Fruit fly (Drosophila melanogaster) whole organism, adult: Measurements from ENCODE around the gene Dph3.
A peak's percentile ranks its signal among the peaks of the same experiment; 100 is the strongest.

Experiments
- CG11617 ChIP-seq: fragments of 200-800 bp; sonication (Bioruptor generic); optimal IDR thresholded peaks from 2 replicates; lab custom pipeline; 2017; ENCODE audit warnings: mild to moderate bottlenecking, missing biosample characterization, missing genetic modification reagents, missing genetic modification characterization
- CG12768 ChIP-seq: fragments of 200-800 bp; sonication (Bioruptor generic); optimal IDR thresholded peaks from 2 replicates; lab custom pipeline; 2017; ENCODE audit warnings: missing biosample characterization, missing genetic modification characterization, mild to moderate bottlenecking, moderate library complexity, missing genetic modification reagents
- CG14711 ChIP-seq: fragments of 200-800 bp; sonication (Bioruptor generic); optimal IDR thresholded peaks from 2 replicates; lab custom pipeline; 2018; ENCODE audit warnings: missing biosample characterization, mild to moderate bottlenecking, missing genetic modification characterization, moderate library complexity
- CG1620 ChIP-seq: fragments of 200-800 bp; sonication (Bioruptor generic); optimal IDR thresholded peaks from 2 replicates; lab custom pipeline; 2016; ENCODE audit warnings: missing biosample characterization, missing genetic modification characterization
- CG33017 ChIP-seq: fragments of 200-800 bp; sonication (Bioruptor generic); optimal IDR thresholded peaks from 2 replicates; lab custom pipeline; 2018; ENCODE audit warnings: missing biosample characterization, mild to moderate bottlenecking, missing genetic modification characterization, moderate library complexity
- CG5204 ChIP-seq: fragments of 200-800 bp; sonication (Bioruptor generic); optimal IDR thresholded peaks from 2 replicates; lab custom pipeline; 2016; ENCODE audit warnings: missing biosample characterization, missing genetic modification characterization
- CG7045 ChIP-seq: fragments of 200-800 bp; sonication (Bioruptor generic); optimal IDR thresholded peaks from 2 replicates; lab custom pipeline; 2017; ENCODE audit warnings: missing biosample characterization, mild to moderate bottlenecking, missing genetic modification characterization
- CG7101 ChIP-seq: fragments of 200-800 bp; sonication (Bioruptor generic); optimal IDR thresholded peaks from 2 replicates; lab custom pipeline; 2018; ENCODE audit warnings: missing biosample characterization, mild to moderate bottlenecking, missing genetic modification characterization, moderate library complexity
- Clk ChIP-seq: fragments of 200-800 bp; sonication (Bioruptor generic); optimal IDR thresholded peaks from 2 replicates; lab custom pipeline; 2017; ENCODE audit warnings: missing biosample characterization, missing genetic modification characterization
- Crg-1 ChIP-seq: fragments of 200-800 bp; sonication (Bioruptor generic); optimal IDR thresholded peaks from 2 replicates; lab custom pipeline; 2016; ENCODE audit warnings: missing biosample characterization, missing genetic modification characterization
- Hr96 ChIP-seq: fragments of 200-800 bp; sonication (Bioruptor generic); optimal IDR thresholded peaks from 2 replicates; lab custom pipeline; 2016; ENCODE audit warnings: missing biosample characterization, missing genetic modification characterization
- Mnt ChIP-seq: fragments of 200-800 bp; sonication (Bioruptor generic); optimal IDR thresholded peaks from 2 replicates; lab custom pipeline; 2016; ENCODE audit warnings: missing biosample characterization, mild to moderate bottlenecking, missing genetic modification characterization
- bab1 ChIP-seq: fragments of 200-800 bp; sonication (Bioruptor generic); optimal IDR thresholded peaks from 3 replicates; lab custom pipeline; 2019; ENCODE audit warnings: missing biosample characterization, mild to moderate bottlenecking, missing genetic modification characterization, moderate library complexity
- cic ChIP-seq: fragments of 200-800 bp; sonication (Bioruptor generic); optimal IDR thresholded peaks from 2 replicates; lab custom pipeline; 2017; ENCODE audit warnings: missing biosample characterization, mild to moderate bottlenecking, missing genetic modification characterization, moderate library complexity
- cnc ChIP-seq, 2 experiments: fragments of >200 bp; optimal IDR thresholded peaks; 2 replicates each; lab custom pipeline; 2017
- kay ChIP-seq: fragments of 200-800 bp; sonication (Bioruptor generic); peaks from one replicate; lab custom pipeline; 2016; ENCODE audit warnings: missing biosample characterization, missing genetic modification characterization, borderline replicate concordance
- ovo ChIP-seq: fragments of 200-800 bp; sonication (Bioruptor generic); optimal IDR thresholded peaks from 2 replicates; lab custom pipeline; 2016; ENCODE audit warnings: missing biosample characterization, missing genetic modification characterization
- pad ChIP-seq: fragments of 200-800 bp; sonication (Bioruptor generic); optimal IDR thresholded peaks from 3 replicates; lab custom pipeline; 2017; ENCODE audit warnings: missing biosample characterization, missing genetic modification characterization, mild to moderate bottlenecking, moderate library complexity, missing genetic modification reagents
- tj ChIP-seq: fragments of 200-800 bp; sonication (Bioruptor generic); optimal IDR thresholded peaks from 3 replicates; lab custom pipeline; 2017; ENCODE audit warnings: missing biosample characterization, mild to moderate bottlenecking, missing genetic modification characterization, moderate library complexity
- toe ChIP-seq: fragments of 200-800 bp; sonication (Bioruptor generic); optimal IDR thresholded peaks from 2 replicates; lab custom pipeline; 2016; ENCODE audit warnings: missing biosample characterization, missing genetic modification characterization

The Dph3 gene

DNA sequence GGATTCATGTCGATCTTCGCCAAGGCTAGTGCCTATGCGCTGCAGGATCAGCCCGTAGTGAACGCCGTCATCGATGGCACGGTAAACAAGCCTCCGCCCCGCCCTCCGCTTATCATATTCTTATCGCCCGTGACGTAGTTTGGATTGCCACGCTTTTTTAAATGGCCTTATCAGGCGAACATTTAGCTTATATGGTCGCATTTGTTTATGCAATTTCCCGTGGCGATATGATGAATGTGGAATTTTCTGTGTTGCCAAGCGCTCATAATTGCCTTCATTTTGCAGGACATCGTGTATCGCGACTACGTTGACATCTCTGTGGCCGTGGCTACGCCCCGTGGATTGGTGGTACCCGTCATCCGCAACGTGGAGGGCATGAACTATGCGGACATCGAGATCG is 14.1 kb downstream of the Dph3 start:
- TF ChIP-seq CG14711 (tag; lab: Kevin White, UChicago) (no peak), ovo (GFP tag; lab: Kevin White, UChicago) (no peak), Mnt (GFP tag; lab: Kevin White, UChicago) (no peak), CG33017 (tag; lab: Kevin White, UChicago) (no peak), cic (GFP tag; lab: Kevin White, UChicago) (no peak), Crg-1 (GFP tag; lab: Kevin White, UChicago) (no peak), kay (GFP tag; lab: Kevin White, UChicago) (no peak), Clk (no peak), CG11617 (GFP tag; lab: Kevin White, UChicago) (no peak), CG12768 (GFP tag; lab: Kevin White, UChicago) (no peak), toe (GFP tag; lab: Kevin White, UChicago) (no peak), tj (GFP tag; lab: Kevin White, UChicago) (no peak), pad (GFP tag; lab: Kevin White, UChicago) (no peak), cnc (optimal IDR thresholded peaks at IDR 0.05; lab: Kevin White, UChicago) (no peak)

DNA sequence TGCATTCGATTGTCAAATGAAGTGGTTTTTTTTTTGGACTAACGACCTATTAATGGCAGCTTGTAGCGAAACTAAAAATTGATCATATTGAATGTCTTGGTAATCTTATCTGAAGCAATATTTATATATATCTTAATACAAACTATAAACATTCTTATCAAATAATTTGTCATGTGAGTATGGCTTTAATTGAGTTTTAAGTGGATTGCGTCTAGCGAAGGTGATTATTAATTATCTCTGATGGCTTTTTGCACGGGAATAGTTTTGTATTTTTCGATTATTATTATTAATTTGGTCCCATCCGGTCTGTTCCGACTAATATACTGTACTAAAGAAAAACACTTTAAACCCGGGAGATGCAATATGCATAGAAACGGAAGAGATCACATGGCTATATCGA is 15.2 kb downstream of the Dph3 start:
- TF ChIP-seq Crg-1 (GFP tag; lab: Kevin White, UChicago) (no peak), CG12768 (GFP tag; lab: Kevin White, UChicago) (no peak), tj (GFP tag; lab: Kevin White, UChicago) (no peak), cic (GFP tag; lab: Kevin White, UChicago) (no peak), Clk (no peak), CG7045 (GFP tag; lab: Kevin White, UChicago) (no peak), CG7101 (tag; lab: Kevin White, UChicago) (no peak), CG14711 (tag; lab: Kevin White, UChicago) (no peak), kay (GFP tag; lab: Kevin White, UChicago) (no peak)

DNA sequence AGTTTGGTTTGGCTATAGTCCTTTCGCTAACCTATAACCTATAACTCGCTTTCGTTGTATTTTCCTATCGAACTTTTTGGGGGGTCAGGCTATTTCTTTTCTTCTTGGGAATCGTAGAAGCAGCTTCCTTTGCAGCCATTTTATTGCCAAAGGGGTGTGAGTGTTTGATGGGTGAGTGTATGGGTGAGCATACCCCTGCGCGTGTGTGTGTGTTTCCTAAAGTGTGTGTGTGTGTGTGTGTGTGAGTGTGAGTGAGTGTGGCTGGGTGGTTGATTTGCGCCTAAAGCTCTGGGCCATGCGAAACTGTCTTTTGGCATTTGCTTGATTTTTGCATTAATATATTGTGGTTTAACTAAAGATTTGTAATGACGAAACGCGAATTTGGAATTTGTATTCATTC is 22.1 kb downstream of the Dph3 start:
- TF ChIP-seq CG1620 (GFP tag; lab: Kevin White, UChicago), result no peak
- no peak for TF ChIP-seq toe (GFP tag; lab: Kevin White, UChicago)
- no peak for TF ChIP-seq ovo (GFP tag; lab: Kevin White, UChicago)
- no peak for TF ChIP-seq CG12768 (GFP tag; lab: Kevin White, UChicago)
- no peak for TF ChIP-seq CG5204 (GFP tag; lab: Kevin White, UChicago)
- TF ChIP-seq cic (GFP tag; lab: Kevin White, UChicago), result no peak
- no peak for TF ChIP-seq Clk
- TF ChIP-seq CG11617 (GFP tag; lab: Kevin White, UChicago), result no peak
- no peak for TF ChIP-seq Crg-1 (GFP tag; lab: Kevin White, UChicago)
- TF ChIP-seq pad (GFP tag; lab: Kevin White, UChicago), result no peak
- TF ChIP-seq CG33017 (tag; lab: Kevin White, UChicago), result no peak
- no peak for TF ChIP-seq kay (GFP tag; lab: Kevin White, UChicago)
- TF ChIP-seq bab1 (GFP tag; lab: Kevin White, UChicago), result no peak
- no peak for TF ChIP-seq CG7045 (GFP tag; lab: Kevin White, UChicago)
- no peak for TF ChIP-seq tj (GFP tag; lab: Kevin White, UChicago)
- TF ChIP-seq cnc (optimal IDR thresholded peaks at IDR 0.05; lab: Kevin White, UChicago), result no peak

- TF ChIP-seq pad (GFP tag; lab: Kevin White, UChicago) (peak; percentile 90), kay (GFP tag; lab: Kevin White, UChicago) (no peak)
Measured at dm6 chr3R:11254382-11254953, 22.8 kb downstream of the Dph3 start.

- TF ChIP-seq cic (GFP tag; lab: Kevin White, UChicago) (no peak), kay (GFP tag; lab: Kevin White, UChicago) (no peak), toe (GFP tag; lab: Kevin White, UChicago) (no peak), CG7045 (GFP tag; lab: Kevin White, UChicago) (no peak), tj (GFP tag; lab: Kevin White, UChicago) (no peak), CG33017 (tag; lab: Kevin White, UChicago) (no peak), ovo (GFP tag; lab: Kevin White, UChicago) (no peak), CG11617 (GFP tag; lab: Kevin White, UChicago) (no peak), cnc (optimal IDR thresholded peaks at IDR 0.05; lab: Kevin White, UChicago) (no peak), CG1620 (GFP tag; lab: Kevin White, UChicago) (no peak), CG7101 (tag; lab: Kevin White, UChicago) (no peak), Crg-1 (GFP tag; lab: Kevin White, UChicago) (no peak), pad (GFP tag; lab: Kevin White, UChicago) (no peak), CG5204 (GFP tag; lab: Kevin White, UChicago) (no peak), bab1 (GFP tag; lab: Kevin White, UChicago) (no peak), Hr96 (GFP tag; lab: Kevin White, UChicago) (no peak)
Measured at dm6 chr3R:11257537-11257936, 25.8 kb downstream of the Dph3 start.

DNA sequence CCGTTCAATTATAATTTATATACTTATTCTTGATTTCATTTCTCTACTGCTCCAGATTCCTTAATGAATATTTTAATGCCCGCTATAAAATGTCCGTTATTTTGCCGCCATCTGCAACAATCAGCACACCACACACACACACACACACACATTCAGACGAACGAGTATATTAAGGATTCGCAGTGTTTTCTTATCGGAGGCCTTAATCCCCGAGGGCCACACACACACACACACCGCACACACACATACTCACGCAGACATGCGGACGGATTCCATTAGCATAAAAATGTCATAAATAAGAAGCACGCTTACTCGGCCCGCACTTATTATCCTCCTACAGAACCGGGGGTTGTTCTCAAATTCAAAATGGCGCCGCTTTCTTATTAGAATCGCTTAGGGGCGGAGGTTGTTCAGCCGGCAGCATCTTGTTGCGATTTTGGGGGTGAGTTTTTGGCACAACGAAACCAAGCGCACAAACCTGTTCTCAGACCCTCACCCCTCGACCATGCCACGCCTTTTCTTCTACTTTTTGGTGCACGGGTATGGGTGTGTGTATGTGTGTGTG is 29.3 kb downstream of the Dph3 start:
- TF ChIP-seq CG12768 (GFP tag; lab: Kevin White, UChicago), result no peak
- TF ChIP-seq kay (GFP tag; lab: Kevin White, UChicago), result no peak
- no peak for TF ChIP-seq pad (GFP tag; lab: Kevin White, UChicago)
- no peak for TF ChIP-seq bab1 (GFP tag; lab: Kevin White, UChicago)
- no peak for TF ChIP-seq CG7101 (tag; lab: Kevin White, UChicago)
- no peak for TF ChIP-seq CG5204 (GFP tag; lab: Kevin White, UChicago)
- TF ChIP-seq CG14711 (tag; lab: Kevin White, UChicago), result no peak
- no peak for TF ChIP-seq cnc (optimal IDR thresholded peaks at IDR 0.05; lab: Kevin White, UChicago)
- no peak for TF ChIP-seq cic (GFP tag; lab: Kevin White, UChicago)
- TF ChIP-seq Clk, result no peak
- no peak for TF ChIP-seq CG11617 (GFP tag; lab: Kevin White, UChicago)
- TF ChIP-seq CG33017 (tag; lab: Kevin White, UChicago), result no peak
- no peak for TF ChIP-seq Mnt (GFP tag; lab: Kevin White, UChicago)
- no peak for TF ChIP-seq ovo (GFP tag; lab: Kevin White, UChicago)
- TF ChIP-seq Hr96 (GFP tag; lab: Kevin White, UChicago), result no peak
- no peak for TF ChIP-seq toe (GFP tag; lab: Kevin White, UChicago)
- no peak for TF ChIP-seq tj (GFP tag; lab: Kevin White, UChicago)
- no peak for TF ChIP-seq CG1620 (GFP tag; lab: Kevin White, UChicago)
- TF ChIP-seq Crg-1 (GFP tag; lab: Kevin White, UChicago), result no peak
